Worm (Caenorhabditis elegans) whole organism, mixed stage, embryonic: ENCODE data around the gene gcy-8.

ENCODE experiments used
- M03D4.4 ChIP-seq: sonication (generic microtip); optimal IDR thresholded peaks from 2 replicates; lab custom pipeline; 2017; ENCODE audit warnings: mild to moderate bottlenecking, missing genetic modification characterization, missing compliant biosample characterization
- blmp-1 ChIP-seq: fragments of 150-350 bp; optimal IDR thresholded peaks from 2 replicates; lab custom pipeline; 2014; ENCODE audit warnings: missing biosample characterization, missing genetic modification characterization
- elt-1 ChIP-seq: sonication (generic microtip); optimal IDR thresholded peaks from 2 replicates; lab custom pipeline; 2017; ENCODE audit warnings: missing genetic modification characterization, mild to moderate bottlenecking, missing compliant biosample characterization, antibody characterized with exemption, moderate library complexity, borderline replicate concordance; ENCODE audit not compliant: insufficient read depth
- flh-1 ChIP-seq: fragments of 200-800 bp; sonication (Bioruptor generic); optimal IDR thresholded peaks from 2 replicates; lab custom pipeline; 2018; ENCODE audit warnings: mild to moderate bottlenecking, missing genetic modification characterization, moderate library complexity, missing compliant biosample characterization
- lsy-2 ChIP-seq: fragments of 150-350 bp; optimal IDR thresholded peaks from 2 replicates; lab custom pipeline; 2014; ENCODE audit warnings: missing biosample characterization, missing genetic modification characterization
- mab-5 ChIP-seq: fragments of 150-350 bp; optimal IDR thresholded peaks from 2 replicates; lab custom pipeline; 2014; ENCODE audit warnings: missing biosample characterization, missing genetic modification characterization
- nhr-12 ChIP-seq: fragments of 150-350 bp; optimal IDR thresholded peaks from 2 replicates; lab custom pipeline; 2014; ENCODE audit warnings: missing biosample characterization, missing genetic modification characterization
- nhr-76 ChIP-seq: sonication (generic microtip); optimal IDR thresholded peaks from 2 replicates; lab custom pipeline; 2017; ENCODE audit warnings: missing biosample characterization, missing genetic modification characterization
- pha-4 ChIP-seq: fragments of 150-350 bp; optimal IDR thresholded peaks from 2 replicates; lab custom pipeline; 2018; ENCODE audit warnings: missing biosample characterization, missing genetic modification reagents, missing genetic modification characterization
- sptf-1 ChIP-seq: sonication (generic microtip); optimal IDR thresholded peaks from 2 replicates; lab custom pipeline; 2017; ENCODE audit warnings: mild to moderate bottlenecking, missing genetic modification characterization, moderate library complexity, missing compliant biosample characterization
- unc-39 ChIP-seq: fragments of 150-350 bp; optimal IDR thresholded peaks from 2 replicates; lab custom pipeline; 2014; ENCODE audit warnings: missing biosample characterization, missing genetic modification characterization
- unc-62 ChIP-seq: fragments of 150-350 bp; optimal IDR thresholded peaks from 2 replicates; lab custom pipeline; 2014; ENCODE audit warnings: missing biosample characterization, missing genetic modification reagents, missing genetic modification characterization
- ztf-11 ChIP-seq: fragments of 150-350 bp; optimal IDR thresholded peaks from 2 replicates; lab custom pipeline; 2014; ENCODE audit warnings: missing biosample characterization, missing genetic modification characterization

ce11 chrIV:7927218-7927617, 734 bp upstream of the gcy-8 start, which contains the start of gene C49H3.12:
- TF ChIP-seq unc-39 (tag; lab: Kevin White, UChicago): no peak
- TF ChIP-seq pha-4 (tag; lab: Kevin White, UChicago): no peak
- no peak for TF ChIP-seq nhr-12 (tag; lab: Kevin White, UChicago)
- no peak for TF ChIP-seq ztf-11
- TF ChIP-seq M03D4.4 (tag; lab: Kevin White, UChicago): no peak
- TF ChIP-seq lsy-2 (tag; lab: Kevin White, UChicago): no peak
- TF ChIP-seq mab-5: no peak
- TF ChIP-seq nhr-76: no peak
- no peak for TF ChIP-seq flh-1 (GFP tag; lab: Kevin White, UChicago)
- no peak for TF ChIP-seq elt-1 (tag; lab: Kevin White, UChicago)
- TF ChIP-seq sptf-1: no peak
- TF ChIP-seq blmp-1 (tag; lab: Kevin White, UChicago): no peak
- no peak for TF ChIP-seq unc-62 (GFP tag; lab: Kevin White, UChicago)
